Fruit fly (Drosophila melanogaster) whole organism, adult: ENCODE data around the gene Gr33a.

Source experiments
- CG11617 ChIP-seq: fragments of 200-800 bp; sonication (Bioruptor generic); optimal IDR thresholded peaks from 2 replicates; lab custom pipeline; 2017; ENCODE audit warnings: mild to moderate bottlenecking, missing biosample characterization, missing genetic modification reagents, missing genetic modification characterization
- CG12768 ChIP-seq: fragments of 200-800 bp; sonication (Bioruptor generic); optimal IDR thresholded peaks from 2 replicates; lab custom pipeline; 2017; ENCODE audit warnings: missing biosample characterization, missing genetic modification characterization, mild to moderate bottlenecking, moderate library complexity, missing genetic modification reagents
- CG14711 ChIP-seq: fragments of 200-800 bp; sonication (Bioruptor generic); optimal IDR thresholded peaks from 2 replicates; lab custom pipeline; 2018; ENCODE audit warnings: missing biosample characterization, mild to moderate bottlenecking, missing genetic modification characterization, moderate library complexity
- CG1620 ChIP-seq: fragments of 200-800 bp; sonication (Bioruptor generic); optimal IDR thresholded peaks from 2 replicates; lab custom pipeline; 2016; ENCODE audit warnings: missing biosample characterization, missing genetic modification characterization
- CG33017 ChIP-seq: fragments of 200-800 bp; sonication (Bioruptor generic); optimal IDR thresholded peaks from 2 replicates; lab custom pipeline; 2018; ENCODE audit warnings: missing biosample characterization, mild to moderate bottlenecking, missing genetic modification characterization, moderate library complexity
- CG5204 ChIP-seq: fragments of 200-800 bp; sonication (Bioruptor generic); optimal IDR thresholded peaks from 2 replicates; lab custom pipeline; 2016; ENCODE audit warnings: missing biosample characterization, missing genetic modification characterization
- CG7045 ChIP-seq: fragments of 200-800 bp; sonication (Bioruptor generic); optimal IDR thresholded peaks from 2 replicates; lab custom pipeline; 2017; ENCODE audit warnings: missing biosample characterization, mild to moderate bottlenecking, missing genetic modification characterization
- CG7101 ChIP-seq: fragments of 200-800 bp; sonication (Bioruptor generic); optimal IDR thresholded peaks from 2 replicates; lab custom pipeline; 2018; ENCODE audit warnings: missing biosample characterization, mild to moderate bottlenecking, missing genetic modification characterization, moderate library complexity
- Clk ChIP-seq: fragments of 200-800 bp; sonication (Bioruptor generic); optimal IDR thresholded peaks from 2 replicates; lab custom pipeline; 2017; ENCODE audit warnings: missing biosample characterization, missing genetic modification characterization
- Crg-1 ChIP-seq: fragments of 200-800 bp; sonication (Bioruptor generic); optimal IDR thresholded peaks from 2 replicates; lab custom pipeline; 2016; ENCODE audit warnings: missing biosample characterization, missing genetic modification characterization
- Hr96 ChIP-seq: fragments of 200-800 bp; sonication (Bioruptor generic); optimal IDR thresholded peaks from 2 replicates; lab custom pipeline; 2016; ENCODE audit warnings: missing biosample characterization, missing genetic modification characterization
- Mnt ChIP-seq: fragments of 200-800 bp; sonication (Bioruptor generic); optimal IDR thresholded peaks from 2 replicates; lab custom pipeline; 2016; ENCODE audit warnings: missing biosample characterization, mild to moderate bottlenecking, missing genetic modification characterization
- bab1 ChIP-seq: fragments of 200-800 bp; sonication (Bioruptor generic); optimal IDR thresholded peaks from 3 replicates; lab custom pipeline; 2019; ENCODE audit warnings: missing biosample characterization, mild to moderate bottlenecking, missing genetic modification characterization, moderate library complexity
- cic ChIP-seq: fragments of 200-800 bp; sonication (Bioruptor generic); optimal IDR thresholded peaks from 2 replicates; lab custom pipeline; 2017; ENCODE audit warnings: missing biosample characterization, mild to moderate bottlenecking, missing genetic modification characterization, moderate library complexity
- cnc ChIP-seq, 2 experiments: fragments of >200 bp; optimal IDR thresholded peaks; 2 replicates each; lab custom pipeline; 2017
- kay ChIP-seq: fragments of 200-800 bp; sonication (Bioruptor generic); peaks from one replicate; lab custom pipeline; 2016; ENCODE audit warnings: missing biosample characterization, missing genetic modification characterization, borderline replicate concordance
- ovo ChIP-seq: fragments of 200-800 bp; sonication (Bioruptor generic); optimal IDR thresholded peaks from 2 replicates; lab custom pipeline; 2016; ENCODE audit warnings: missing biosample characterization, missing genetic modification characterization
- pad ChIP-seq: fragments of 200-800 bp; sonication (Bioruptor generic); optimal IDR thresholded peaks from 3 replicates; lab custom pipeline; 2017; ENCODE audit warnings: missing biosample characterization, missing genetic modification characterization, mild to moderate bottlenecking, moderate library complexity, missing genetic modification reagents
- tj ChIP-seq: fragments of 200-800 bp; sonication (Bioruptor generic); optimal IDR thresholded peaks from 3 replicates; lab custom pipeline; 2017; ENCODE audit warnings: missing biosample characterization, mild to moderate bottlenecking, missing genetic modification characterization, moderate library complexity
- toe ChIP-seq: fragments of 200-800 bp; sonication (Bioruptor generic); optimal IDR thresholded peaks from 2 replicates; lab custom pipeline; 2016; ENCODE audit warnings: missing biosample characterization, missing genetic modification characterization

The Gr33a gene

DNA sequence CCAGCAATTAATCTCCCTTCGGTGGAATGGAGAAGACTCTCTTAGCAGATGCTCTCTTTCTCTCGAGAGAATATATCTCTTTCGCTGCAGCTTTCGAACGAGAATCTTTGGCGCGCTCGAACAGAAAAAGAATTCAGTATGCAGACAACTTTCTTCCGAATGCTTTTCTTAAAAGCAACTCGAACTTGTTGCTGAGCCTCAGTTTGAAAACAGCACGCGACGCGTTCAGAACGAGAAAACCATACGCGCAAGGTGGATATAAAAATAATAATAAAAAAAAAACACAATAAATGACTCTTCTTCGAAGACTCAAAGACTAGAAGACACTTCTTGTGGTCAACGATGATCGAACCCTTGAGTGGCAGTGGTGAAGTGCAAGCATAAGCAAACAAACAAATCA is 23.6 kb upstream of the Gr33a start, which contains the start of gene CG17211:
Gene CG17211, plus strand, starts transcription at position 202 of the 400 bp plus-strand sequence.
- TF ChIP-seq ovo (no peak), kay (no peak), CG11617 (GFP tag; lab: Kevin White, UChicago) (no peak), CG7045 (GFP tag; lab: Kevin White, UChicago) (no peak), CG14711 (tag; lab: Kevin White, UChicago) (no peak), CG12768 (GFP tag; lab: Kevin White, UChicago) (no peak), cic (GFP tag; lab: Kevin White, UChicago) (no peak), cnc (optimal IDR thresholded peaks at IDR 0.05; lab: Kevin White, UChicago) (no peak), pad (GFP tag; lab: Kevin White, UChicago) (no peak), Crg-1 (GFP tag; lab: Kevin White, UChicago) (no peak), bab1 (GFP tag; lab: Kevin White, UChicago) (no peak)

- TF ChIP-seq CG11617 (GFP tag; lab: Kevin White, UChicago), result no peak
- no peak for TF ChIP-seq Hr96 (GFP tag; lab: Kevin White, UChicago)
- no peak for TF ChIP-seq Mnt (GFP tag; lab: Kevin White, UChicago)
- TF ChIP-seq toe, result no peak
- no peak for TF ChIP-seq bab1 (GFP tag; lab: Kevin White, UChicago)
- TF ChIP-seq tj (GFP tag; lab: Kevin White, UChicago), result no peak
- no peak for TF ChIP-seq CG14711 (tag; lab: Kevin White, UChicago)
- TF ChIP-seq pad (GFP tag; lab: Kevin White, UChicago), result no peak
- TF ChIP-seq Crg-1 (GFP tag; lab: Kevin White, UChicago), result no peak
- TF ChIP-seq cic (GFP tag; lab: Kevin White, UChicago), result no peak
- TF ChIP-seq CG7101, result no peak
- TF ChIP-seq CG5204 (GFP tag; lab: Kevin White, UChicago), result no peak
- no peak for TF ChIP-seq kay
These were observed 22.0 kb upstream of the Gr33a start for dm6 chr2L:12115809-12116208.

- TF ChIP-seq toe (no peak), CG11617 (GFP tag; lab: Kevin White, UChicago) (no peak), CG1620 (GFP tag; lab: Kevin White, UChicago) (no peak), CG14711 (tag; lab: Kevin White, UChicago) (no peak), cnc (optimal IDR thresholded peaks at IDR 0.05; lab: Kevin White, UChicago) (no peak), pad (GFP tag; lab: Kevin White, UChicago) (no peak), CG7101 (no peak), Crg-1 (GFP tag; lab: Kevin White, UChicago) (no peak), Mnt (GFP tag; lab: Kevin White, UChicago) (no peak), CG12768 (GFP tag; lab: Kevin White, UChicago) (no peak), kay (no peak), cic (GFP tag; lab: Kevin White, UChicago) (no peak), ovo (no peak), CG5204 (GFP tag; lab: Kevin White, UChicago) (no peak), Clk (GFP tag; lab: Kevin White, UChicago) (no peak), CG7045 (GFP tag; lab: Kevin White, UChicago) (no peak), bab1 (GFP tag; lab: Kevin White, UChicago) (no peak), tj (GFP tag; lab: Kevin White, UChicago) (no peak)
These were observed 17.8 kb upstream of the Gr33a start for dm6 chr2L:12120000-12120399.

- no peak for TF ChIP-seq Crg-1 (GFP tag; lab: Kevin White, UChicago)
- no peak for TF ChIP-seq cic (GFP tag; lab: Kevin White, UChicago)
- TF ChIP-seq CG12768 (GFP tag; lab: Kevin White, UChicago), result no peak
- no peak for TF ChIP-seq ovo
- no peak for TF ChIP-seq tj (GFP tag; lab: Kevin White, UChicago)
- TF ChIP-seq bab1 (GFP tag; lab: Kevin White, UChicago), result no peak
These were observed 4.3 kb upstream of the Gr33a start, which contains the start of gene rho-6 for dm6 chr2L:12133275-12134124. Gene rho-6 (minus strand): TSS chr2L:12133411.

- TF ChIP-seq CG14711 (tag; lab: Kevin White, UChicago), result no peak
- no peak for TF ChIP-seq cic (GFP tag; lab: Kevin White, UChicago)
- no peak for TF ChIP-seq CG12768 (GFP tag; lab: Kevin White, UChicago)
- TF ChIP-seq toe, result no peak
- no peak for TF ChIP-seq kay
These were observed 3.8 kb upstream of the Gr33a start for dm6 chr2L:12134125-12134378.

dm6 chr2L:12142439-12142838 is 4.6 kb downstream of the Gr33a start, which contains the start of gene CG31760:
Gene CG31760 (plus strand): TSS chr2L:12142780.
- no peak for TF ChIP-seq Clk (GFP tag; lab: Kevin White, UChicago)
- no peak for TF ChIP-seq Mnt (GFP tag; lab: Kevin White, UChicago)
- TF ChIP-seq kay, result no peak
- no peak for TF ChIP-seq ovo
- TF ChIP-seq CG14711 (tag; lab: Kevin White, UChicago), result no peak
- no peak for TF ChIP-seq CG33017 (tag; lab: Kevin White, UChicago)
- no peak for TF ChIP-seq CG11617 (GFP tag; lab: Kevin White, UChicago)
- TF ChIP-seq Hr96 (GFP tag; lab: Kevin White, UChicago), result no peak
- no peak for TF ChIP-seq CG7045 (GFP tag; lab: Kevin White, UChicago)
- no peak for TF ChIP-seq cic (GFP tag; lab: Kevin White, UChicago)
- TF ChIP-seq CG7101, result no peak
